Fruit fly (Drosophila melanogaster): ENCODE results near the gene CG18549.
"Not testable (repeated sequence)": the region's sequence is repeated elsewhere in the genome, so short reads cannot be mapped to it uniquely, and the experiment has no call there.

The CG18549 gene

dm6 chr3R:12454492-12454891 is 5.4 kb downstream of the CG18549 start:
- peak; percentile 77 for TF ChIP-seq EcR (GFP tag; optimal IDR thresholded peaks at IDR 0.05)
- no peak for TF ChIP-seq CG8159 (tag; optimal IDR thresholded peaks at IDR 0.05)

dm6 chr3R:12456370-12456940 is 7.4 kb downstream of the CG18549 start, which contains the start of gene trus:
trus (plus strand) TSS chr3R:12456573.
- TF ChIP-seq CG8301 (tag; optimal IDR thresholded peaks at IDR 0.05), result no peak
- TF ChIP-seq D1 (tag; optimal IDR thresholded peaks at IDR 0.05), result no peak
- no peak for TF ChIP-seq Pif1B (GFP tag; optimal IDR thresholded peaks at IDR 0.05)
- TF ChIP-seq CG15710 (tag; optimal IDR thresholded peaks at IDR 0.05), result no peak
- TF ChIP-seq CG14655 (GFP tag; optimal IDR thresholded peaks at IDR 0.05), result no peak
- no peak for TF ChIP-seq rn (GFP tag; IDR thresholded peaks at IDR 0.05)
- TF ChIP-seq CG13204 (GFP tag; optimal IDR thresholded peaks at IDR 0.05), result no peak
- TF ChIP-seq CG9948 (tag; optimal IDR thresholded peaks at IDR 0.05), result no peak
- no peak for TF ChIP-seq fd96Ca (GFP tag; IDR thresholded peaks at IDR 0.05)
- no peak for TF ChIP-seq CG10348 (GFP tag; IDR thresholded peaks at IDR 0.05)
- TF ChIP-seq CG17806 (tag; optimal IDR thresholded peaks at IDR 0.05), result no peak
- no peak for TF ChIP-seq CG12605 (GFP tag; IDR thresholded peaks at IDR 0.05)
- no peak for TF ChIP-seq CG4496 (GFP tag; IDR thresholded peaks at IDR 0.05)
- TF ChIP-seq gl (tag; optimal IDR thresholded peaks at IDR 0.05), result no peak
- TF ChIP-seq EcR (GFP tag; optimal IDR thresholded peaks at IDR 0.05), result no peak
- TF ChIP-seq Ets98B (GFP tag; IDR thresholded peaks at IDR 0.05), result no peak
- TF ChIP-seq CG32121 (GFP tag; IDR thresholded peaks at IDR 0.05), result no peak
- no peak for TF ChIP-seq Snoo (tag; optimal IDR thresholded peaks at IDR 0.05)
- TF ChIP-seq Pif1A (GFP tag; optimal IDR thresholded peaks at IDR 0.05), result no peak
- no peak for TF ChIP-seq CG34367 (tag; optimal IDR thresholded peaks at IDR 0.05)

- TF ChIP-seq Pif1A (GFP tag; optimal IDR thresholded peaks at IDR 0.05) (no peak), CG8159 (tag; optimal IDR thresholded peaks at IDR 0.05) (no peak)
Measured at dm6 chr3R:12459879-12460522, 10.9 kb downstream of the CG18549 start, which contains the start of the genes CG5961 and Polr3C. CG5961 (minus strand) TSS chr3R:12460294. Polr3C (plus strand) TSS chr3R:12460414.

dm6 chr3R:12465198-12465597 is 16.1 kb downstream of the CG18549 start, which contains the start of gene CG5608:
CG5608 (minus strand) TSS chr3R:12465298.
- not testable (repeated sequence) for TF ChIP-seq CG34367 (tag; optimal IDR thresholded peaks at IDR 0.05); CG17806 (tag; optimal IDR thresholded peaks at IDR 0.05); rn (GFP tag; IDR thresholded peaks at IDR 0.05)

- not testable (repeated sequence) for TF ChIP-seq CG10348 (GFP tag; IDR thresholded peaks at IDR 0.05); CG13204 (GFP tag; optimal IDR thresholded peaks at IDR 0.05); CG8301 (tag; optimal IDR thresholded peaks at IDR 0.05)
Measured at dm6 chr3R:12467675-12468074, 18.6 kb downstream of the CG18549 start, which contains the start of gene Hsp70Ba. Hsp70Ba (minus strand) TSS chr3R:12467776.

dm6 chr3R:12502210-12502609 is 53.1 kb downstream of the CG18549 start, which contains the start of gene Hsp70Bbb:
Hsp70Bbb (plus strand) TSS chr3R:12502510.
- TF ChIP-seq CG13204, Pif1B, CG14655 (GFP tag; optimal IDR thresholded peaks at IDR 0.05): not testable (repeated sequence)

- TF ChIP-seq gl (tag; optimal IDR thresholded peaks at IDR 0.05); CG9948 (tag; optimal IDR thresholded peaks at IDR 0.05); fd96Ca (GFP tag; IDR thresholded peaks at IDR 0.05): not testable (repeated sequence)
Measured at dm6 chr3R:12505493-12505892, 56.4 kb downstream of the CG18549 start, which contains the start of gene Hsp70Bb. Hsp70Bb (plus strand) TSS chr3R:12505793.
